Fruit fly (Drosophila melanogaster): ENCODE measurements around the gene CG4935.

The CG4935 gene

dm6 chr2L:16269232-16270134, 7.5 kb downstream of the CG4935 start (continued):
- TF ChIP-seq hth (optimal IDR thresholded peaks at IDR 0.05) (no peak), CG10147 (GFP tag; optimal IDR thresholded peaks at IDR 0.05) (no peak), ham (GFP tag; IDR thresholded peaks at IDR 0.05) (no peak), Hr3 (GFP tag; optimal IDR thresholded peaks at IDR 0.05) (no peak), bab2 (GFP tag; optimal IDR thresholded peaks at IDR 0.05) (no peak), run (tag; optimal IDR thresholded peaks at IDR 0.05) (peak; percentile 59), dysf (GFP tag; IDR thresholded peaks at IDR 0.05) (no peak), Hsf (GFP tag; optimal IDR thresholded peaks at IDR 0.05) (no peak), NC2α (GFP tag; optimal IDR thresholded peaks at IDR 0.05) (peak; percentile 27), Spps (tag; optimal IDR thresholded peaks at IDR 0.05) (no peak), Hr39 (optimal IDR thresholded peaks at IDR 0.05) (no peak), Dbx (GFP tag; IDR thresholded peaks at IDR 0.05) (no peak), H15 (GFP tag; IDR thresholded peaks at IDR 0.05) (no peak), peb (GFP tag; IDR thresholded peaks at IDR 0.05) (no peak), CG14710 (tag; optimal IDR thresholded peaks at IDR 0.05) (peak; percentile 25), Mad (GFP tag; optimal IDR thresholded peaks at IDR 0.05) (peak; percentile 19), CG5245 (GFP tag; optimal IDR thresholded peaks at IDR 0.05) (no peak), CG10209 (GFP tag; optimal IDR thresholded peaks at IDR 0.05) (peak; percentile 41), HLH54F (GFP tag; optimal IDR thresholded peaks at IDR 0.05) (no peak), CG2678 (tag; optimal IDR thresholded peaks at IDR 0.05) (peak; percentile 66), CG13287 (GFP tag; IDR thresholded peaks at IDR 0.05; ENCODE audit: partially characterized antibody) (no peak), CG8478 (optimal IDR thresholded peaks at IDR 0.05) (no peak), emc (GFP tag; optimal IDR thresholded peaks at IDR 0.05) (no peak), kah (GFP tag; optimal IDR thresholded peaks at IDR 0.05) (peak; percentile 90), pan (optimal IDR thresholded peaks at IDR 0.05) (no peak), pan (GFP tag; optimal IDR thresholded peaks at IDR 0.05 in 1 of 2, IDR thresholded peaks at IDR 0.05 in 1 of 2) (no peak), sens (GFP tag) (peak; percentile 84), CG12104 (GFP tag; optimal IDR thresholded peaks at IDR 0.05) (peak; percentile 41), CG14965 (GFP tag; optimal IDR thresholded peaks at IDR 0.05; ENCODE audit: borderline replicate concordance) (peak; percentile 17), schlank (tag; optimal IDR thresholded peaks at IDR 0.05) (peak; percentile 88), trh (GFP tag; optimal IDR thresholded peaks at IDR 0.05) (no peak), CG18262 (tag; optimal IDR thresholded peaks at IDR 0.05) (peak; percentile 37), Nf-YB (GFP tag; optimal IDR thresholded peaks at IDR 0.05) (peak; percentile 68), CG17361 (GFP tag; IDR thresholded peaks at IDR 0.05) (no peak), pita (GFP tag; optimal IDR thresholded peaks at IDR 0.05) (no peak), lab (GFP tag; optimal IDR thresholded peaks at IDR 0.05) (peak; percentile 96), tx (GFP tag; optimal IDR thresholded peaks at IDR 0.05) (no peak), CG10565 (GFP tag; optimal IDR thresholded peaks at IDR 0.05) (no peak), CG16813 (GFP tag; IDR thresholded peaks at IDR 0.05; ENCODE audit: partially characterized antibody) (no peak), CG34224 (GFP tag; IDR thresholded peaks at IDR 0.05; ENCODE audit: partially characterized antibody) (no peak), nom (GFP tag; optimal IDR thresholded peaks at IDR 0.05) (peak; percentile 88), CG15011 (GFP tag; optimal IDR thresholded peaks at IDR 0.05) (peak; percentile 74), gro (GFP tag; optimal IDR thresholded peaks at IDR 0.05) (peak; percentile 72), CG31441 (GFP tag; IDR thresholded peaks at IDR 0.05) (no peak), CHES-1-like (GFP tag; optimal IDR thresholded peaks at IDR 0.05) (peak; percentile 21), insv (GFP tag; optimal IDR thresholded peaks at IDR 0.05) (peak; percentile 99 to 100), Adf1 (GFP tag; IDR thresholded peaks at IDR 0.05) (no peak), CkIIα-i1 (GFP tag; IDR thresholded peaks at IDR 0.05) (no peak), CG7786 (GFP tag; optimal IDR thresholded peaks at IDR 0.05) (no peak), CG4282 (GFP tag; optimal IDR thresholded peaks at IDR 0.05) (no peak), CG10366 (GFP tag; IDR thresholded peaks at IDR 0.05) (no peak)
